Fruit fly (Drosophila melanogaster) whole organism, adult: Measurements from ENCODE around the gene CG13605.

Source experiments
- CG11617 ChIP-seq: fragments of 200-800 bp; sonication (Bioruptor generic); optimal IDR thresholded peaks from 2 replicates; lab custom pipeline; 2017; ENCODE audit warnings: mild to moderate bottlenecking, missing biosample characterization, missing genetic modification reagents, missing genetic modification characterization
- CG12768 ChIP-seq: fragments of 200-800 bp; sonication (Bioruptor generic); optimal IDR thresholded peaks from 2 replicates; lab custom pipeline; 2017; ENCODE audit warnings: missing biosample characterization, missing genetic modification characterization, mild to moderate bottlenecking, moderate library complexity, missing genetic modification reagents
- CG14711 ChIP-seq: fragments of 200-800 bp; sonication (Bioruptor generic); optimal IDR thresholded peaks from 2 replicates; lab custom pipeline; 2018; ENCODE audit warnings: missing biosample characterization, mild to moderate bottlenecking, missing genetic modification characterization, moderate library complexity
- CG1620 ChIP-seq: fragments of 200-800 bp; sonication (Bioruptor generic); optimal IDR thresholded peaks from 2 replicates; lab custom pipeline; 2016; ENCODE audit warnings: missing biosample characterization, missing genetic modification characterization
- CG33017 ChIP-seq: fragments of 200-800 bp; sonication (Bioruptor generic); optimal IDR thresholded peaks from 2 replicates; lab custom pipeline; 2018; ENCODE audit warnings: missing biosample characterization, mild to moderate bottlenecking, missing genetic modification characterization, moderate library complexity
- CG5204 ChIP-seq: fragments of 200-800 bp; sonication (Bioruptor generic); optimal IDR thresholded peaks from 2 replicates; lab custom pipeline; 2016; ENCODE audit warnings: missing biosample characterization, missing genetic modification characterization
- CG7045 ChIP-seq: fragments of 200-800 bp; sonication (Bioruptor generic); optimal IDR thresholded peaks from 2 replicates; lab custom pipeline; 2017; ENCODE audit warnings: missing biosample characterization, mild to moderate bottlenecking, missing genetic modification characterization
- CG7101 ChIP-seq: fragments of 200-800 bp; sonication (Bioruptor generic); optimal IDR thresholded peaks from 2 replicates; lab custom pipeline; 2018; ENCODE audit warnings: missing biosample characterization, mild to moderate bottlenecking, missing genetic modification characterization, moderate library complexity
- Clk ChIP-seq: fragments of 200-800 bp; sonication (Bioruptor generic); optimal IDR thresholded peaks from 2 replicates; lab custom pipeline; 2017; ENCODE audit warnings: missing biosample characterization, missing genetic modification characterization
- Crg-1 ChIP-seq: fragments of 200-800 bp; sonication (Bioruptor generic); optimal IDR thresholded peaks from 2 replicates; lab custom pipeline; 2016; ENCODE audit warnings: missing biosample characterization, missing genetic modification characterization
- Hr96 ChIP-seq: fragments of 200-800 bp; sonication (Bioruptor generic); optimal IDR thresholded peaks from 2 replicates; lab custom pipeline; 2016; ENCODE audit warnings: missing biosample characterization, missing genetic modification characterization
- Mnt ChIP-seq: fragments of 200-800 bp; sonication (Bioruptor generic); optimal IDR thresholded peaks from 2 replicates; lab custom pipeline; 2016; ENCODE audit warnings: missing biosample characterization, mild to moderate bottlenecking, missing genetic modification characterization
- bab1 ChIP-seq: fragments of 200-800 bp; sonication (Bioruptor generic); optimal IDR thresholded peaks from 3 replicates; lab custom pipeline; 2019; ENCODE audit warnings: missing biosample characterization, mild to moderate bottlenecking, missing genetic modification characterization, moderate library complexity
- cic ChIP-seq: fragments of 200-800 bp; sonication (Bioruptor generic); optimal IDR thresholded peaks from 2 replicates; lab custom pipeline; 2017; ENCODE audit warnings: missing biosample characterization, mild to moderate bottlenecking, missing genetic modification characterization, moderate library complexity
- cnc ChIP-seq, 2 experiments: fragments of >200 bp; optimal IDR thresholded peaks; 2 replicates each; lab custom pipeline; 2017
- kay ChIP-seq: fragments of 200-800 bp; sonication (Bioruptor generic); peaks from one replicate; lab custom pipeline; 2016; ENCODE audit warnings: missing biosample characterization, missing genetic modification characterization, borderline replicate concordance
- ovo ChIP-seq: fragments of 200-800 bp; sonication (Bioruptor generic); optimal IDR thresholded peaks from 2 replicates; lab custom pipeline; 2016; ENCODE audit warnings: missing biosample characterization, missing genetic modification characterization
- pad ChIP-seq: fragments of 200-800 bp; sonication (Bioruptor generic); optimal IDR thresholded peaks from 3 replicates; lab custom pipeline; 2017; ENCODE audit warnings: missing biosample characterization, missing genetic modification characterization, mild to moderate bottlenecking, moderate library complexity, missing genetic modification reagents
- tj ChIP-seq: fragments of 200-800 bp; sonication (Bioruptor generic); optimal IDR thresholded peaks from 3 replicates; lab custom pipeline; 2017; ENCODE audit warnings: missing biosample characterization, mild to moderate bottlenecking, missing genetic modification characterization, moderate library complexity
- toe ChIP-seq: fragments of 200-800 bp; sonication (Bioruptor generic); optimal IDR thresholded peaks from 2 replicates; lab custom pipeline; 2016; ENCODE audit warnings: missing biosample characterization, missing genetic modification characterization

CG13605 gene

DNA sequence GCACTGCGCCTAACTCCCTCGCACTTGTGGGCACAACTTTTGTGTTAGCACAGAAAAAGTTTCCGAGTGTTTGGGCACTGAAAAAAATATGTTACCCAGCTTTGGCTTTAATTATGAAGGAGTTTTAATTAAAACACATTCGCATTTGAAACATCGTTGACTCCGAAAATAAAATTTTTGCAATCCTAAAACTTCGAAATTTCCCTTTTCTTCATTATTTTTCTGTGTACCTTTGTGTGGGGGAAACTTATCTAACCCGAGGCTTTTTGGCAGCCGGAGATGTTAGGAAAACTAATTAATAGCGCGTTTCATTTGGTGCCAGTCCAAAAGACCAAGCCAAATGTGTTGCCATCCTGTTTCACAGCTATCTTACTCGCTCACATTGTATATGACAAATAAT, 20.5 kb downstream of the CG13605 start:
- TF ChIP-seq CG7045 (GFP tag; lab: Kevin White, UChicago) (no peak), CG1620 (GFP tag; lab: Kevin White, UChicago) (no peak), tj (no peak), kay (GFP tag; lab: Kevin White, UChicago) (no peak), Hr96 (GFP tag; lab: Kevin White, UChicago) (no peak), toe (no peak), CG14711 (tag; lab: Kevin White, UChicago) (no peak)

DNA sequence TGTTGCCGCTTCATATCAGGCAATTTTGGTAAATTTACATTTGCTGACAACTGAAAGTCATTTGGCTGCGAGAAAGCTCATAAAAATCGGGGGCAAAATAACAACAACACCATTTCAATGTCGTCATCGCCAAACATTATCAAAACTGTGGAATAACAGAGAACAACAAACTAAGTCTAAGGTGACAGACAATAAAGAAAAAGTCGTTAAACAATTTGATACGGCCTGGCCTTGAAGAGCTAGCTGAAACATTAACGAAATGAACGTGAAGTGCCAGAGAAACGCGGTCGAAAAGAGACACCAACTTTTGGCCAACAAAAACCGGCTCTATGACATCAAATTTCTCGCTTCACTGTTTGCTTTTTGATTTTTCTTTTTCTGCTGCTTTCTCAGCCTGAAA, 22.0 kb downstream of the CG13605 start:
- TF ChIP-seq tj, result no peak

DNA sequence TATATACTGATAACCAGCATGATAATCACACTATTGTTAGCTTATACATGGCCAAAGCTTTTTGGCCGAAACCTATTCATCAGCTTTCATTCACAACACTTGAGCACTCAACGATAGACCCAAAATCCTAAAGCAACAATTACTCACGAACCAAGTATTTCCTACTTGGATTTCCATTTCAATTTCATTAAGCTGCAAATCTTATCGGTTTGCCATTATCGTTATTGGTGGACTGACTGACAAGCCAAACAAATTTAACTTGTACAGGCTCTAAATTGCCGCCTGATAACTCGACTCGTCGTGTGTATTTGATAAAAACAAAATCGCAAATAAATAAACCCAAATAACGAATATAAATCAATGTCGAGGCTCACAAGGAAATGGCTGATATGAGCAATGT, 27.2 kb downstream of the CG13605 start:
- TF ChIP-seq cic (GFP tag; lab: Kevin White, UChicago), result peak; percentile 89
- no peak for TF ChIP-seq Clk (GFP tag; lab: Kevin White, UChicago)
- TF ChIP-seq kay (GFP tag; lab: Kevin White, UChicago), result peak; percentile 83

DNA sequence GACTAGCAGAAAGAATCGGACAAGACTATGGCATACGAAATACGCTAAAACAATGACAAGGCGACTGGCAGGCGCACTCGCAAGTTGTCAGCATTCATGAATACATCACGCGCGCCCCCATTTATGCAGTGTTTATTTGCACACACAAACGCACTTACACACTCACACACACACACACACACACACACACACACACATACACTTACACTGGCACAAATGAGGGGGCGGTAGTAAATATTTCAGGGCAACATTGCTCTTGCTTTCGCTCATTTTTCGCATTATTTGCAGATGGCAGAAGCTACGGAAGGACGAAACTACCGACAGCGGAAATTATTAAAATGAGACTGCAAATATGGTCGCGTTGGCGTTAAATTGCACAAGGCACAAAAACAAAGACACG, 32.6 kb downstream of the CG13605 start:
- TF ChIP-seq CG12768 (GFP tag; lab: Kevin White, UChicago), result no peak
- no peak for TF ChIP-seq cic (GFP tag; lab: Kevin White, UChicago)
- TF ChIP-seq toe, result no peak
- no peak for TF ChIP-seq CG7045 (GFP tag; lab: Kevin White, UChicago)
- no peak for TF ChIP-seq CG7101 (tag; lab: Kevin White, UChicago)
- TF ChIP-seq CG1620 (GFP tag; lab: Kevin White, UChicago), result no peak
- no peak for TF ChIP-seq CG11617 (GFP tag; lab: Kevin White, UChicago)
- TF ChIP-seq CG14711 (tag; lab: Kevin White, UChicago), result no peak
- no peak for TF ChIP-seq cnc (optimal IDR thresholded peaks at IDR 0.05; lab: Kevin White, UChicago)
- no peak for TF ChIP-seq Clk (GFP tag; lab: Kevin White, UChicago)
- TF ChIP-seq CG5204 (GFP tag; lab: Kevin White, UChicago), result no peak
- no peak for TF ChIP-seq bab1 (GFP tag; lab: Kevin White, UChicago)
- no peak for TF ChIP-seq pad (GFP tag; lab: Kevin White, UChicago)
- TF ChIP-seq Hr96 (GFP tag; lab: Kevin White, UChicago), result no peak
- no peak for TF ChIP-seq kay (GFP tag; lab: Kevin White, UChicago)
- TF ChIP-seq tj, result no peak
- TF ChIP-seq Mnt, result no peak
- TF ChIP-seq Crg-1, result no peak

DNA sequence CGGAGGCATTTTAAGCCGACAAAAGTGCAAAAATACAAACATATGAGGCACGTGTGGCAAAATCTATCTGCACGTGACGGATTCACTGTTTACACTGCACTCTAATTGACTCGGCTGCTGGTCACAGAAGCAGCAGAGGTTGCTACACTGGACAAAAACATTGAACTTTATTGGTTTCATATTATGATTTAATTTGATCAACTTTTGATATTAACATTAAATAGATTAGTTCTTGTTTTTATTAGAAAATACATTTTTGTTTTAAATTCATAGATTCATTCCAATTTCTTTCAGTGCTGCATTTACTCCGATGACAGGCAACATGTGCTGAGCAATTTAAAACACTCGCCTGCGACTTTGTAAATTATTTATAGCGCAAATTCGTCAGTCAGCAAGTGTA, 33.1 kb downstream of the CG13605 start:
- TF ChIP-seq tj (no peak), CG14711 (tag; lab: Kevin White, UChicago) (peak; percentile 16), CG5204 (GFP tag; lab: Kevin White, UChicago) (no peak), Hr96 (GFP tag; lab: Kevin White, UChicago) (no peak), CG12768 (GFP tag; lab: Kevin White, UChicago) (no peak), CG11617 (GFP tag; lab: Kevin White, UChicago) (no peak), bab1 (GFP tag; lab: Kevin White, UChicago) (peak; percentile 5), CG7045 (GFP tag; lab: Kevin White, UChicago) (no peak), cic (GFP tag; lab: Kevin White, UChicago) (no peak), cnc (optimal IDR thresholded peaks at IDR 0.05; lab: Kevin White, UChicago) (no peak), Clk (GFP tag; lab: Kevin White, UChicago) (no peak), CG1620 (GFP tag; lab: Kevin White, UChicago) (peak; percentile 7), ovo (GFP tag; lab: Kevin White, UChicago) (no peak), toe (no peak), pad (GFP tag; lab: Kevin White, UChicago) (no peak), kay (GFP tag; lab: Kevin White, UChicago) (peak; percentile 34), CG7101 (tag; lab: Kevin White, UChicago) (no peak), Crg-1 (no peak), Mnt (no peak), CG33017 (tag; lab: Kevin White, UChicago) (no peak)

DNA sequence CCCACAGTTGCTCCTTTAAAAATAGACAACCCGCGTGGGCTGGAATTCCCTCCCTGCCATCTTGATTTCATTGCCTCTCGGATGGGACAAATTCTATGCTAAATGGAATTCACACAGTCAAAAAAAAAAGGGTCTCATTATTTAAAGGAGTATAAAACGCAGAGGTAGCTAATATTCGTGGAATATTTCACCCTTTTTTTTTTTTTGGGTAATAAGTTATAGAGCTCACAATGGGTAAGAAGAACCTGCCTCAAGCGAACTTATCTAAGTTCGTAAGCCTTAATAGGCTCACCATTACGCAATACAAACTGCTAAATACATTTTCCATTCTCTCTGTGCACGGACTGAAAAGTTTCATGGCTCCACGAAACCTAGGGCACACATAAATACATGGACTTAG, 38.5 kb downstream of the CG13605 start:
- TF ChIP-seq CG5204 (GFP tag; lab: Kevin White, UChicago) (no peak), ovo (GFP tag; lab: Kevin White, UChicago) (no peak), CG33017 (tag; lab: Kevin White, UChicago) (no peak), Mnt (no peak), tj (no peak), CG11617 (GFP tag; lab: Kevin White, UChicago) (no peak), cic (GFP tag; lab: Kevin White, UChicago) (no peak), Clk (GFP tag; lab: Kevin White, UChicago) (no peak), Hr96 (GFP tag; lab: Kevin White, UChicago) (no peak), CG7101 (tag; lab: Kevin White, UChicago) (no peak), CG12768 (GFP tag; lab: Kevin White, UChicago) (no peak)

DNA sequence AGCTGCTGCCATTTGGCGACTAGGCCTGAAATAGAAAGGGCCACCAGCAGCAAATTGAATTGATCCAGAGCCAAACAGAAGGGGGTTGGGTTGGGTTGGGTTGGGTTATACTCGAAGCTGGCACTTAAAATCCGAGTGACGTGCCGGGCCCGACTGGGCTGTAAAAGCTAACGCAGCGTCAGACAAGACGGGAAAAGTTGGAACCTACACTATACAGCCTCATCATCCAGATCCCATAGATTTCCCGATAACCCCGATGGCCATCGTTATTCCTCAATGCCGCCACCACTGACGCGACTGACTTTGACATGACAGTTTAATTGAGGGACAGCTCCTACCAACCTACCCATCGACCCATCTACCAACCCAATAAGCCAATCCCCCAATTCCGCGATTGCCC, 42.2 kb downstream of the CG13605 start:
- TF ChIP-seq cnc (optimal IDR thresholded peaks at IDR 0.05; lab: Kevin White, UChicago), result no peak
- no peak for TF ChIP-seq CG7101 (tag; lab: Kevin White, UChicago)
- TF ChIP-seq kay (GFP tag; lab: Kevin White, UChicago), result no peak
- TF ChIP-seq toe, result no peak
- no peak for TF ChIP-seq CG7045 (GFP tag; lab: Kevin White, UChicago)
- TF ChIP-seq CG12768 (GFP tag; lab: Kevin White, UChicago), result no peak
- TF ChIP-seq Crg-1, result no peak
- TF ChIP-seq CG1620 (GFP tag; lab: Kevin White, UChicago), result no peak
- no peak for TF ChIP-seq tj
- TF ChIP-seq CG5204 (GFP tag; lab: Kevin White, UChicago), result no peak
- TF ChIP-seq Mnt, result no peak
- no peak for TF ChIP-seq CG11617 (GFP tag; lab: Kevin White, UChicago)
- no peak for TF ChIP-seq Clk (GFP tag; lab: Kevin White, UChicago)
- no peak for TF ChIP-seq CG33017 (tag; lab: Kevin White, UChicago)
- no peak for TF ChIP-seq ovo (GFP tag; lab: Kevin White, UChicago)
- TF ChIP-seq CG14711 (tag; lab: Kevin White, UChicago), result no peak
- no peak for TF ChIP-seq Hr96 (GFP tag; lab: Kevin White, UChicago)
- TF ChIP-seq bab1 (GFP tag; lab: Kevin White, UChicago), result no peak
- no peak for TF ChIP-seq pad (GFP tag; lab: Kevin White, UChicago)
